Worm (Caenorhabditis elegans): ENCODE results near the gene rbc-2.

- no peak for TF ChIP-seq tra-4 (tag; optimal IDR thresholded peaks at IDR 0.05)
- no peak for TF ChIP-seq hnd-1 (tag; optimal IDR thresholded peaks at IDR 0.05)
- TF ChIP-seq hmg-4 (GFP tag; optimal IDR thresholded peaks at IDR 0.05): no peak
- no peak for TF ChIP-seq flt-1 (GFP tag; IDR thresholded peaks at IDR 0.05)
- no peak for TF ChIP-seq F13C5.2 (tag; optimal IDR thresholded peaks at IDR 0.05)
- no peak for TF ChIP-seq B0310.2 (tag; optimal IDR thresholded peaks at IDR 0.05)
- no peak for TF ChIP-seq ets-7 (tag; optimal IDR thresholded peaks at IDR 0.05)
- no peak for TF ChIP-seq tbx-37 (GFP tag; conservative IDR thresholded peaks at IDR 0.05)
- no peak for TF ChIP-seq ama-1 (optimal IDR thresholded peaks at IDR 0.05)
- TF ChIP-seq hmbx-1 (tag; optimal IDR thresholded peaks at IDR 0.05): no peak
- TF ChIP-seq scrt-1 (GFP tag; IDR thresholded peaks at IDR 0.05): no peak
- TF ChIP-seq ceh-36 (tag; optimal IDR thresholded peaks at IDR 0.05): no peak
- TF ChIP-seq pes-1 (GFP tag; IDR thresholded peaks at IDR 0.05): no peak
- TF ChIP-seq tbx-11 (GFP tag; IDR thresholded peaks at IDR 0.05): no peak
Measured at ce11 chrIII:2515461-2515860, 13.0 kb downstream of the rbc-2 start.

All from whole organism, early embryonic.